Fruit fly (Drosophila melanogaster) S2 (cell line): ENCODE measurements around the gene Josd.

ENCODE experiments used
- CG8478 ChIP-seq: fragments of >200 bp; optimal IDR thresholded peaks from 2 replicates; lab custom pipeline; 2018
- CTCF ChIP-seq, 2 experiments: fragments of >200 bp; optimal IDR thresholded peaks; 2 replicates each; lab custom pipeline; 2018

DNA sequence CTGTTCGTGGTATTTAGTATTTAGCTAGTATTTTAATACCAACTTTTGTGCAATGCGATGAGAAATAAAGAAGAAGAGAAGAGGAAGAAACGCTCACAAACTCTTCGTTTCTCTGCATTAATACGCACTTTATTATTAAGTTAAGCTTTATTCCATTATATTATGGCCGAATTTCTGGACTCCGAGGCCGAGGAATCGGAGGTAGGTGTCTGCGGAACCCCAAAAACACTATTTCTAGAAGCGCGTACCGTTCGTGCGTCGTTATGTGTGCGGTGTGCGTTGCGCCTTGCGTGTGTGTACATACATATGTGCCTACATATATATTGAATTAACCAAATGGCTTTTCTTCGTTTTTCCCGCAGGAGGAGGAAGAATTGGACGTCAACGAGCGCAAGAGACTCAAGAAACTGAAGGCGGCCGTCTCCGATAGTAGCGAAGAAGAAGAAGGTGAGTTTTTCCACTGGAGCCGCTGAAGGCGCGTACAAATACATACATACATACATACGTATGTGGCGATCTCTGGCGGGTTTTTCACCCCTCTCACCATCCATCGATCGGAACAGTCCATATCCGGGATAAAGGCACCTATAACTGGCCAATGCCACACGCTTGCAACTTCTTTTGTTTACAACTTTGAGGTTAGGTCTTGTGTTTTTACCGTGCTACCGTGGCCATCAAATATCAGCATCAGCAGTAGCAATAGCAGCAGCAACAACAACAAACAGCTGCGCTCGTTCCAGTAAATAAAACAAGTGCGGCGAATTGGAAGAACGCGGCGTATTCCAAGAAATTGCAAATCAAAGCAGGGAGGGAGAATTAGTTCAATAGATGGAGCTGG lies 7.0 kb downstream of the Josd start, which contains the start of gene Spt6:
- TF ChIP-seq CTCF (optimal IDR thresholded peaks at IDR 0.05; lab: Kevin White, UChicago) (no peak), CG8478 (lab: Kevin White, UChicago) (no peak)
